Worm (Caenorhabditis elegans) whole organism, midembryonic: ENCODE data around the gene H04M03.12.

Source experiments
- T22C8.4 ChIP-seq: fragments of 200-800 bp; sonication (Bioruptor generic); IDR thresholded peaks from 2 replicates; pipeline ENCODE4 v1.3.6; 2022; ENCODE audit warnings: missing genetic modification characterization, missing compliant biosample characterization
- cog-1 ChIP-seq: sonication (generic microtip); optimal IDR thresholded peaks from 2 replicates; lab custom pipeline; 2016; ENCODE audit warnings: missing genetic modification characterization, missing compliant biosample characterization
- flt-1 ChIP-seq: fragments of 200-800 bp; sonication (Bioruptor generic); IDR thresholded peaks from 2 replicates; pipeline ENCODE4 v1.3.6; 2022; ENCODE audit warnings: missing genetic modification characterization, missing compliant biosample characterization
- klf-2 ChIP-seq: fragments of 200-800 bp; sonication (Bioruptor generic); conservative IDR thresholded peaks from 2 replicates; pipeline ENCODE4 v1.3.6; 2022; ENCODE audit warnings: missing genetic modification reagents, missing genetic modification characterization, missing compliant biosample characterization
- med-1 ChIP-seq: sonication (generic microtip); optimal IDR thresholded peaks from 2 replicates; lab custom pipeline; 2017; ENCODE audit warnings: missing genetic modification characterization, mild to moderate bottlenecking, missing compliant biosample characterization, antibody characterized with exemption, missing genetic modification reagents; ENCODE audit not compliant: insufficient read depth
- ref-1 ChIP-seq: fragments of 200-800 bp; sonication (Bioruptor generic); conservative IDR thresholded peaks from 2 replicates; pipeline ENCODE4 v1.3.6; 2022; ENCODE audit warnings: missing genetic modification reagents, missing genetic modification characterization, missing compliant biosample characterization
- tab-1 ChIP-seq: fragments of 200-800 bp; sonication (Bioruptor generic); IDR thresholded peaks from 2 replicates; pipeline ENCODE4 v1.3.6; 2022; ENCODE audit warnings: missing genetic modification characterization, missing compliant biosample characterization
- ztf-23 ChIP-seq: fragments of 200-800 bp; sonication (Bioruptor generic); IDR thresholded peaks from 2 replicates; pipeline ENCODE4 v1.3.6; 2022; ENCODE audit warnings: missing genetic modification reagents, missing genetic modification characterization, missing compliant biosample characterization
- ztf-29 ChIP-seq: fragments of 200-800 bp; sonication (Bioruptor generic); IDR thresholded peaks from 2 replicates; pipeline ENCODE4 v1.3.6; 2022; ENCODE audit warnings: missing genetic modification reagents, missing genetic modification characterization, missing compliant biosample characterization

Gene H04M03.12

DNA sequence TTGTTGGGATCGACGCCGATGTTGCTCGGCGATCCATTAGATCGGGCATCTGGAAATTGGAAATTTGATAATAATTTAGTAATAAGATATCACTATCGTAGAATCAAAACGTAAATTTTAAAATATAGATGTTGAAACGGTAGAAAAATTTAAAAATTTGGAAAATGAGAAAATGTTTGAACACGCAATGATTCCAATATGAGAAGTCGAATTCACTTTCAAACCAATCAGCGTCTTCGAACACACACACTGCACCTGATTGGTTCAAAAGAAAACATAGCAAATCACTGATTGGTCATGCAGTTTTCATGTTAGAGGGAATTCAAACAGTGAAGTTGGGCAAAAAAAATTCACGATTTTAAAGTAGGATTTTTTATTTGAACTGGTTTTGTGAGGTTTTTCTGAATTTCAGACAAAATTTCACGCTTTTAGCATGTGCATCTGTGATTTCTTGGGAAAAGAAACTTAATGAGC, at the start of gene H04M03.12:
Gene H04M03.12 (minus strand): TSS at position 51 of the 474 bp plus-strand sequence.
- TF ChIP-seq med-1 (GFP tag; lab: Kevin White, UChicago), result no peak
- no peak for TF ChIP-seq ztf-23
- no peak for TF ChIP-seq cog-1 (tag; lab: Kevin White, UChicago)
- no peak for TF ChIP-seq ztf-29 (GFP tag; lab: Robert Waterston, UW)
- TF ChIP-seq tab-1 (GFP tag; lab: Robert Waterston, UW), result no peak
- TF ChIP-seq klf-2 (GFP tag; lab: Robert Waterston, UW), result no peak
- TF ChIP-seq ref-1 (GFP tag; lab: Robert Waterston, UW), result no peak
- TF ChIP-seq flt-1 (GFP tag; lab: Robert Waterston, UW), result no peak
- no peak for TF ChIP-seq T22C8.4

ce11 chrIV:5949964-5950363, 46.8 kb upstream of the H04M03.12 start:
- TF ChIP-seq T22C8.4, result no peak
- TF ChIP-seq ref-1 (GFP tag; lab: Robert Waterston, UW), result no peak
- no peak for TF ChIP-seq med-1 (GFP tag; lab: Kevin White, UChicago)
- TF ChIP-seq tab-1 (GFP tag; lab: Robert Waterston, UW), result no peak
- no peak for TF ChIP-seq cog-1 (tag; lab: Kevin White, UChicago)
- no peak for TF ChIP-seq ztf-29 (GFP tag; lab: Robert Waterston, UW)
- TF ChIP-seq ztf-23, result no peak
- no peak for TF ChIP-seq klf-2 (GFP tag; lab: Robert Waterston, UW)
- TF ChIP-seq flt-1 (GFP tag; lab: Robert Waterston, UW), result no peak

DNA sequence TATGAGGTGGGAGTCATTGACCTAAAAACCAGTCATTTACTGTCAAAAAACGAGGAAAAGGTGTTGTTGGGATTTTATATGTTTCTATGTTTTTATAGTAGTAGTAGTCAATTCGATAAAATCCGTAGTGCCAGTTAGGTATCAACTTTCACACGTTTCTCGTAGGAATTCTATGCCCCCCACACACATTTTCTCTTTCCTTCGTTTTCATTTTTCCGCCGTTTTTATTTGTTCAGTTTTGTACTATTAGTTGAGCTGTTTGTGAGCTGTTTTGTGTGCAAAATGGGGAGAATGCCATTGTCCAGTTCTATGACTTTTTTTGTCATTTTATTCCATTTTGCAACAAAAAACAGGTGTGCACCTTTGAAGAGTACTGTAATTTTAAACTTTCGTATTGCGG, 45.6 kb upstream of the H04M03.12 start:
- TF ChIP-seq cog-1 (tag; lab: Kevin White, UChicago) (no peak), tab-1 (GFP tag; lab: Robert Waterston, UW) (no peak), ztf-29 (GFP tag; lab: Robert Waterston, UW) (no peak), klf-2 (GFP tag; lab: Robert Waterston, UW) (no peak), T22C8.4 (no peak), ztf-23 (no peak), flt-1 (GFP tag; lab: Robert Waterston, UW) (no peak), med-1 (GFP tag; lab: Kevin White, UChicago) (no peak), ref-1 (GFP tag; lab: Robert Waterston, UW) (no peak)

DNA sequence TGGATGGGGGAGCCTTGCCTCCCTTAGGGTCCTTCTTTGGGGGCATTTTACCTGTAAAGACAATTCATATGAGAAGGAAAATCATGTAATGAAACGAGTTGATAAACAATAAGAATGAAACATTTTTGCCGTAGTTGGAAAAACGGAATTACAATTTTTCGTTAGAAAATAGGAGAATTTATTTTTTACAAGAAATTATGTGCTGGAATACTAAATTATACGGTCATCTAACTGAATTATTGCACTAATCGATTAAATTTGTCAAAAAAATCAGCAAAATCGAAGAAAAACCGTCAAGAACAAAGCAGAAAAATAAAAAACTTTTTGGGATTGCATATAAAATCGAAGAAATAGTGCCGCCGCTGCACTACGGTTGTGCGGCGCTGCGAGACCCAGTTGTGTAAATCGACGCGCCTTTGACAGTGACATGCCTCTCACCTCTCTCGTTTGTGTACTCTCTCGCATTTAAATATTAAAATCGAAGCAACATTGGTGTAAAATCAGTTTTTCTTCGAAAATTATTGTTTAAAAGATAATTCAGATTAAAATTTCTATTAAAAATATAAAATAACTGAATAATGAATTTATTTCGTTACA, 44.5 kb upstream of the H04M03.12 start, which contains the start of gene rps-25:
Gene rps-25 (minus strand): TSS at position 51 of the 597 bp plus-strand sequence.
- TF ChIP-seq klf-2 (GFP tag; lab: Robert Waterston, UW) (no peak), med-1 (GFP tag; lab: Kevin White, UChicago) (no peak), ref-1 (GFP tag; lab: Robert Waterston, UW) (no peak), cog-1 (tag; lab: Kevin White, UChicago) (peak; percentile 3)

ce11 chrIV:5946602-5947444, 43.7 kb upstream of the H04M03.12 start, which contains the start of gene inx-7:
inx-7 (minus strand) TSS chrIV:5946638.
- TF ChIP-seq med-1 (GFP tag; lab: Kevin White, UChicago) (no peak), cog-1 (tag; lab: Kevin White, UChicago) (no peak), T22C8.4 (no peak), klf-2 (GFP tag; lab: Robert Waterston, UW) (no peak), ref-1 (GFP tag; lab: Robert Waterston, UW) (no peak), tab-1 (GFP tag; lab: Robert Waterston, UW) (no peak), ztf-29 (GFP tag; lab: Robert Waterston, UW) (no peak), ztf-23 (no peak), flt-1 (GFP tag; lab: Robert Waterston, UW) (no peak)

DNA sequence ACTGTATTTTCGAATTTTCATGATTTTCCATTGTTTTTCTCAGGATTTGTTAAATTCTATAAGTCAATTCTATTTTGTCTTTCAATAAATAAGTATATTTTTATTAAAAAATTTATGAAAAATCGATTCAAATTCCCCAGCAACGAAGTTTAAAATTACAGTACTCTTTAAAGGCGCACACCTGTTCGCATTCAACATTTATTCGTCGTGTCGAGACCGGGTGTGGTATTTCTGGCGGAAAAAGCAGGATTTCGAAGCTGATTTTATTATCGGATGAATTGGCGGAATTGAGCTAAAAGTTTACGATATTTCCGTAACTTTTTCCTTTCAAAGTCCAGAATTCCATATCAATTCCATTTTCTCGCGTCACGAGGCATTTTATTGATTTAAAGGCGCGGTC, 42.3 kb upstream of the H04M03.12 start:
- TF ChIP-seq klf-2 (GFP tag; lab: Robert Waterston, UW) (no peak), ztf-29 (GFP tag; lab: Robert Waterston, UW) (no peak), ref-1 (GFP tag; lab: Robert Waterston, UW) (no peak), cog-1 (tag; lab: Kevin White, UChicago) (no peak), tab-1 (GFP tag; lab: Robert Waterston, UW) (no peak)

ce11 chrIV:5944172-5944571, 41.0 kb upstream of the H04M03.12 start:
- TF ChIP-seq cog-1 (tag; lab: Kevin White, UChicago), result no peak
- no peak for TF ChIP-seq ztf-23
- no peak for TF ChIP-seq tab-1 (GFP tag; lab: Robert Waterston, UW)
- TF ChIP-seq klf-2 (GFP tag; lab: Robert Waterston, UW), result no peak
- TF ChIP-seq flt-1 (GFP tag; lab: Robert Waterston, UW), result no peak

DNA sequence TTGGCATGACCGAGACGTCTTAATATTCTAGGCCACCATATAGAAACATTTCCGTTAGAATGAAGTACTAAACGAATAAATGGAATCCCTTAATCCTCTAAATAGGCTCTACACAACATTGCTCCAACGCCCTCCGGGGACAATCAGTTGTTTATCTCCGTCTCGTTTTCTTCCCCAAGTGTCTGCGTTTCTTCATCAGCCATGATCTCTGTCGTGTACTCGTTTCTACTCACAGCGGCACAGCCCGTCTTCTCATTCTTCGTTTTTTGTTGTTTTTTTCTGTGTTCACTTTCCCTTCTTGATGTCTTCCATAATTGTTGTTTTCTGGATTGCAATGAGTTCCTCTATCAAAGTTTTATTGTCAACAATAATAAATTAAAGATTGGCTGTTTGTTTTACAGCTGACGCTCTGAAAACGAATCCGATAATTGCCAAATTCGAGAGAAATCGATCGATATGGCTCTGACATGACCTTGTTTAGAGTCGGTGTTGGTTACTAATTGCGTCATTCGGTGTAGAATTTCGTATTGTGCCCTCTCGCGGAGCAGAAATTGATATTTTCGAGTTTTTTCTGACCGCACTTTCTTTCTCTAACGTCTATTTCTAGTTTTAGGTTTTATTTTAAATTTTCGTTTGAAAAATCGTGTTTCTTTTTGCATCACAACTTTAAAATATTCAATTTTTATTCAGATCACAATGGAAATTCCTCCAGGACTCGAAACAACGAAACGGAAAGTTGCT, 38.3 kb upstream of the H04M03.12 start, which contains the start of gene pfkb-1.2:
Gene pfkb-1.2 (plus strand): TSS at position 691 of the 741 bp plus-strand sequence.
- no peak for TF ChIP-seq ztf-23
- no peak for TF ChIP-seq klf-2 (GFP tag; lab: Robert Waterston, UW)
- no peak for TF ChIP-seq tab-1 (GFP tag; lab: Robert Waterston, UW)
- TF ChIP-seq T22C8.4, result no peak
- no peak for TF ChIP-seq ztf-29 (GFP tag; lab: Robert Waterston, UW)
- no peak for TF ChIP-seq cog-1 (tag; lab: Kevin White, UChicago)
- no peak for TF ChIP-seq flt-1 (GFP tag; lab: Robert Waterston, UW)
- no peak for TF ChIP-seq med-1 (GFP tag; lab: Kevin White, UChicago)
- TF ChIP-seq ref-1 (GFP tag; lab: Robert Waterston, UW), result no peak
